Fruit fly (Drosophila melanogaster): ENCODE measurements around the gene Sirt7.

Gene Sirt7

DNA sequence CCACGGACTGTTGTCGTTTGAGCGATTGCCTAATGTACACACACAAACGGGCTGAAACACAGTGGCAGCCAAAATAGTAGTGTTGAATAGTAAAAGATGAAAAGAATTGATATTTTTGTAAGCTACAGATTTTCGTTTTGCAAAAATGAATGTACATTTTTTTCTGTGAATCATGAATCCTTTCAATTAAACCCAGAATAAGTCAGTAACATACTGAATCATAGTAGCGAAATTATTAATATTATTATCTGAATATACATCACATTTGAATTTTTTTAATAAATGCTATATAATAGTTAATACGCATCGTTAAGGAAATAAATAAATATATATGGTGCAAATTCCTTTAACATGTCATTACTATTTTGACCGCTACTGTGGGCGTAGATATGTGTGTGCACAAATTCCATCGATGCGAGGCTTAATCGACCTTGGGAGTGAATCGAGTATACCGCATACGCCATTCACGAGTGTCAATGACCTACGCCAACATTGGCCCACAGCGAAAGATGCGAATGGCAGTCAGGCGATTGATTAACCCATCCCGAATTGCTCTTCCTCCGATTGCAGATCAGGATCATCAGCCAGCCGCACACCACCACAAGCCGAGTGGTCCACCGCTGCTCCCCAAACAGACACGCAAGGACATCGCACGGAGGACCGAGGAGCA, 15.1 kb upstream of the Sirt7 start (continued):
- TF ChIP-seq CG9215 (GFP tag; IDR thresholded peaks at IDR 0.05) (0 out of 2 replicates have a peak, but pooled peaks have one; percentile 14), dmrt99B (tag; optimal IDR thresholded peaks at IDR 0.05) (no peak), Dref (GFP tag; IDR thresholded peaks at IDR 0.05) (no peak), CG13296 (GFP tag; optimal IDR thresholded peaks at IDR 0.05) (peak; percentile 79), bigmax (GFP tag; optimal IDR thresholded peaks at IDR 0.05) (no peak), CG6813 (GFP tag; optimal IDR thresholded peaks at IDR 0.05) (no peak), pzg (GFP tag; optimal IDR thresholded peaks at IDR 0.05) (no peak), CG2116 (GFP tag; optimal IDR thresholded peaks at IDR 0.05) (peak; percentile 21), MTF-1 (GFP tag; optimal IDR thresholded peaks at IDR 0.05; ENCODE audit: borderline replicate concordance) (no peak), unc-4 (GFP tag; IDR thresholded peaks at IDR 0.05; ENCODE audit: partially characterized antibody) (no peak), E2f2 (GFP tag; IDR thresholded peaks at IDR 0.05) (peak; percentile 26; the same call in 1 of the 2 replicates), CG32772 (GFP tag; IDR thresholded peaks at IDR 0.05) (peak; percentile 25; the same call in 1 of the 2 replicates), CG1832 (GFP tag; optimal IDR thresholded peaks at IDR 0.05) (no peak), da (GFP tag; optimal IDR thresholded peaks at IDR 0.05) (no peak), Atf3 (GFP tag; optimal IDR thresholded peaks at IDR 0.05) (no peak), rib (GFP tag; IDR thresholded peaks at IDR 0.05) (no peak), ind (GFP tag; optimal IDR thresholded peaks at IDR 0.05) (peak; percentile 76), CG11398 (GFP tag; optimal IDR thresholded peaks at IDR 0.05) (no peak), klu (GFP tag; IDR thresholded peaks at IDR 0.05) (0 out of 2 replicates have a peak, but pooled peaks have one; percentile 13), en (GFP tag; optimal IDR thresholded peaks at IDR 0.05) (no peak), Taf1 (GFP tag; IDR thresholded peaks at IDR 0.05) (no peak), CG3163 (GFP tag; optimal IDR thresholded peaks at IDR 0.05) (no peak), sug (tag; optimal IDR thresholded peaks at IDR 0.05) (no peak), Abd-B (GFP tag; optimal IDR thresholded peaks at IDR 0.05) (no peak), caup (GFP tag; optimal IDR thresholded peaks at IDR 0.05; ENCODE audit: severe bottlenecking) (peak; percentile 72), odd (GFP tag; optimal IDR thresholded peaks at IDR 0.05) (peak; percentile 78), crp (GFP tag; optimal IDR thresholded peaks at IDR 0.05) (no peak), CG4360 (GFP tag; IDR thresholded peaks at IDR 0.05) (no peak), gfzf (GFP tag; optimal IDR thresholded peaks at IDR 0.05) (no peak), Elba2 (GFP tag; optimal IDR thresholded peaks at IDR 0.05) (no peak), CG17568 (GFP tag; optimal IDR thresholded peaks at IDR 0.05) (no peak), CG7372 (GFP tag; IDR thresholded peaks at IDR 0.05) (0 out of 2 replicates have a peak, but pooled peaks have one; percentile 34), CG13287 (GFP tag; IDR thresholded peaks at IDR 0.05; ENCODE audit: partially characterized antibody) (no peak), amos (GFP tag; IDR thresholded peaks at IDR 0.05; ENCODE audit: partially characterized antibody) (no peak), CG11723 (GFP tag; optimal IDR thresholded peaks at IDR 0.05) (no peak), disco-r (GFP tag; optimal IDR thresholded peaks at IDR 0.05) (no peak), MESR4 (GFP tag; optimal IDR thresholded peaks at IDR 0.05) (no peak), CG2889 (GFP tag; IDR thresholded peaks at IDR 0.05) (no peak), CG5180 (GFP tag; optimal IDR thresholded peaks at IDR 0.05) (no peak), HLH54F (GFP tag; optimal IDR thresholded peaks at IDR 0.05) (no peak), CG3847 (GFP tag; IDR thresholded peaks at IDR 0.05) (peak; percentile 41; the same call in 1 of the 2 replicates), CG14014 (GFP tag; IDR thresholded peaks at IDR 0.05) (peak; percentile 28; the same call in 1 of the 2 replicates), Antp (GFP tag; optimal IDR thresholded peaks at IDR 0.05) (no peak), gt (GFP tag; IDR thresholded peaks at IDR 0.05) (no peak), CG9727 (GFP tag; optimal IDR thresholded peaks at IDR 0.05) (peak; percentile 75), Oli (tag; optimal IDR thresholded peaks at IDR 0.05) (peak; percentile 80), D19B (GFP tag; optimal IDR thresholded peaks at IDR 0.05) (peak; percentile 59), peb (GFP tag; IDR thresholded peaks at IDR 0.05) (no peak), ash1 (GFP tag; optimal IDR thresholded peaks at IDR 0.05) (no peak)

Data from whole organism, embryonic.